Worm (Caenorhabditis elegans) whole organism, L2 larva: Measurements from ENCODE around the gene K02D3.1.

Experiments used
- C34F6.9 ChIP-seq: fragments of 150-350 bp; optimal IDR thresholded peaks from 2 replicates; lab custom pipeline; 2014; ENCODE audit warnings: missing biosample characterization, missing genetic modification characterization
- F13H6.1 ChIP-seq: sonication (generic microtip); optimal IDR thresholded peaks from 2 replicates; lab custom pipeline; 2016; ENCODE audit warnings: missing genetic modification characterization, missing compliant biosample characterization
- R02D3.7 ChIP-seq: fragments of 150-350 bp; optimal IDR thresholded peaks from 2 replicates; lab custom pipeline; 2014; ENCODE audit warnings: missing biosample characterization, missing genetic modification characterization
- Y55F3AM.14 ChIP-seq: fragments of 200-800 bp; sonication (Bioruptor generic); optimal IDR thresholded peaks from 2 replicates; lab custom pipeline; 2018; ENCODE audit warnings: mild to moderate bottlenecking, missing genetic modification characterization, missing compliant biosample characterization
- ZK546.5 ChIP-seq: sonication (generic microtip); optimal IDR thresholded peaks from 2 replicates; lab custom pipeline; 2017; ENCODE audit warnings: missing biosample characterization, missing genetic modification characterization
- alr-1 ChIP-seq: fragments of 150-350 bp; optimal IDR thresholded peaks from 2 replicates; lab custom pipeline; 2014; ENCODE audit warnings: missing biosample characterization, missing genetic modification characterization
- aly-2 ChIP-seq: fragments of 150-350 bp; optimal IDR thresholded peaks from 2 replicates; lab custom pipeline; 2014; ENCODE audit warnings: missing biosample characterization, missing genetic modification characterization
- ama-1 ChIP-seq: fragments of 150-350 bp; optimal IDR thresholded peaks from 2 replicates; lab custom pipeline; 2018; ENCODE audit warnings: inconsistent platforms
- blmp-1 ChIP-seq: sonication (generic microtip); optimal IDR thresholded peaks from 2 replicates; lab custom pipeline; 2017; ENCODE audit warnings: missing genetic modification characterization, mild to moderate bottlenecking, missing compliant biosample characterization, antibody characterized with exemption, moderate library complexity; ENCODE audit not compliant: insufficient read depth
- ceh-16 ChIP-seq: fragments of 150-350 bp; optimal IDR thresholded peaks from 2 replicates; lab custom pipeline; 2014; ENCODE audit warnings: missing biosample characterization, missing genetic modification characterization
- ceh-82 ChIP-seq: fragments of 150-350 bp; optimal IDR thresholded peaks from 2 replicates; lab custom pipeline; 2014; ENCODE audit warnings: missing biosample characterization, missing genetic modification characterization
- crh-2 ChIP-seq: sonication (generic microtip); optimal IDR thresholded peaks from 2 replicates; lab custom pipeline; 2017; ENCODE audit warnings: missing biosample characterization, missing genetic modification characterization
- dmd-4 ChIP-seq: sonication (generic microtip); optimal IDR thresholded peaks from 2 replicates; lab custom pipeline; 2017; ENCODE audit warnings: missing biosample characterization, missing genetic modification characterization
- egl-27 ChIP-seq: sonication (generic microtip); optimal IDR thresholded peaks from 3 replicates; lab custom pipeline; 2017; ENCODE audit warnings: missing biosample characterization, missing genetic modification reagents, missing genetic modification characterization
- elt-1 ChIP-seq: fragments of 150-350 bp; optimal IDR thresholded peaks from 2 replicates; lab custom pipeline; 2014; ENCODE audit warnings: missing biosample characterization, missing genetic modification characterization
- elt-3 ChIP-seq: sonication (generic microtip); optimal IDR thresholded peaks from 2 replicates; lab custom pipeline; 2017; ENCODE audit warnings: missing biosample characterization, missing genetic modification characterization
- fos-1 ChIP-seq: fragments of 150-350 bp; optimal IDR thresholded peaks from 2 replicates; lab custom pipeline; 2014; ENCODE audit warnings: missing biosample characterization, missing genetic modification characterization
- gmeb-1 ChIP-seq: fragments of 150-350 bp; optimal IDR thresholded peaks from 2 replicates; lab custom pipeline; 2014; ENCODE audit warnings: missing biosample characterization, missing genetic modification characterization
- lin-11 ChIP-seq: fragments of 150-350 bp; sonication (generic microtip); optimal IDR thresholded peaks from 2 replicates; lab custom pipeline; 2014; ENCODE audit warnings: missing biosample characterization, missing genetic modification characterization, inconsistent platforms, mixed read lengths
- lin-13 ChIP-seq: fragments of 150-350 bp; optimal IDR thresholded peaks from 2 replicates; lab custom pipeline; 2014; ENCODE audit warnings: missing biosample characterization, missing genetic modification reagents, missing genetic modification characterization
- lin-39 ChIP-seq: fragments of 150-350 bp; optimal IDR thresholded peaks from 2 replicates; lab custom pipeline; 2014; ENCODE audit warnings: missing biosample characterization, missing genetic modification reagents, missing genetic modification characterization
- lsy-2 ChIP-seq, 2 experiments: fragments of 150-350 bp in 1 of 2; sonication (generic microtip) in 1 of 2; optimal IDR thresholded peaks; 2 replicates each; lab custom pipeline; 2014 to 2017; ENCODE audit warnings: missing biosample characterization in 2 of 2, missing genetic modification characterization in 2 of 2
- mab-5 ChIP-seq: fragments of 150-350 bp; optimal IDR thresholded peaks from 2 replicates; lab custom pipeline; 2014; ENCODE audit warnings: missing biosample characterization, missing genetic modification characterization
- mbf-1 ChIP-seq: sonication (generic microtip); optimal IDR thresholded peaks from 2 replicates; lab custom pipeline; 2017; ENCODE audit warnings: missing biosample characterization, missing genetic modification characterization
- mdl-1 ChIP-seq, 2 experiments: fragments of 150-350 bp in 1 of 2; sonication (generic microtip) in 1 of 2; optimal IDR thresholded peaks; 2 replicates each; lab custom pipeline; 2017; ENCODE audit warnings: missing biosample characterization in 2 of 2, missing genetic modification characterization in 2 of 2
- nhr-10 ChIP-seq: sonication (generic microtip); optimal IDR thresholded peaks from 2 replicates; lab custom pipeline; 2017; ENCODE audit warnings: missing biosample characterization, missing genetic modification characterization
- nhr-11 ChIP-seq: fragments of 150-350 bp; optimal IDR thresholded peaks from 2 replicates; lab custom pipeline; 2014; ENCODE audit warnings: missing biosample characterization, missing genetic modification characterization
- nhr-12 ChIP-seq: fragments of 150-350 bp; optimal IDR thresholded peaks from 2 replicates; lab custom pipeline; 2014; ENCODE audit warnings: missing biosample characterization, missing genetic modification characterization
- nhr-129 ChIP-seq: fragments of 150-350 bp; optimal IDR thresholded peaks from 2 replicates; lab custom pipeline; 2014; ENCODE audit warnings: missing biosample characterization, missing genetic modification characterization
- nhr-21 ChIP-seq: fragments of 150-350 bp; optimal IDR thresholded peaks from 2 replicates; lab custom pipeline; 2014; ENCODE audit warnings: missing biosample characterization, missing genetic modification characterization
- nhr-23 ChIP-seq: fragments of 150-350 bp; optimal IDR thresholded peaks from 2 replicates; lab custom pipeline; 2014; ENCODE audit warnings: missing biosample characterization, missing genetic modification reagents, missing genetic modification characterization
- nhr-237 ChIP-seq: fragments of 150-350 bp; optimal IDR thresholded peaks from 2 replicates; lab custom pipeline; 2014; ENCODE audit warnings: missing biosample characterization, missing genetic modification characterization
- nhr-25 ChIP-seq: fragments of 150-350 bp; sonication (generic microtip); optimal IDR thresholded peaks from 3 replicates; lab custom pipeline; 2014; ENCODE audit warnings: missing biosample characterization, missing genetic modification characterization
- nhr-6 ChIP-seq: fragments of 150-350 bp; optimal IDR thresholded peaks from 2 replicates; lab custom pipeline; 2014; ENCODE audit warnings: missing biosample characterization, missing genetic modification characterization
- nhr-77 ChIP-seq: fragments of 150-350 bp; optimal IDR thresholded peaks from 2 replicates; lab custom pipeline; 2014; ENCODE audit warnings: missing biosample characterization, missing genetic modification characterization
- peb-1 ChIP-seq: fragments of 150-350 bp; optimal IDR thresholded peaks from 2 replicates; lab custom pipeline; 2014; ENCODE audit warnings: missing biosample characterization, missing genetic modification characterization
- sem-4 ChIP-seq: fragments of 150-350 bp; optimal IDR thresholded peaks from 2 replicates; lab custom pipeline; 2014; ENCODE audit warnings: missing biosample characterization, missing genetic modification reagents, missing genetic modification characterization
- skn-1 ChIP-seq: sonication (generic microtip); optimal IDR thresholded peaks from 2 replicates; lab custom pipeline; 2017; ENCODE audit warnings: missing biosample characterization, missing genetic modification characterization
- sma-3 ChIP-seq: sonication (generic microtip); optimal IDR thresholded peaks from 2 replicates; lab custom pipeline; 2016; ENCODE audit warnings: missing genetic modification reagents, missing genetic modification characterization, missing compliant biosample characterization
- sma-9 ChIP-seq, 2 experiments: fragments of 150-350 bp in 1 of 2; sonication (generic microtip) in 1 of 2; optimal IDR thresholded peaks; 2 replicates each; lab custom pipeline; 2014 to 2016; ENCODE audit warnings: missing genetic modification characterization in 2 of 2, mild to moderate bottlenecking in 1 of 2, missing biosample characterization in 1 of 2, missing compliant biosample characterization in 1 of 2, missing genetic modification reagents in 1 of 2, moderate library complexity in 1 of 2
- snpc-4 ChIP-seq: fragments of 150-350 bp; optimal IDR thresholded peaks from 2 replicates; lab custom pipeline; 2014; ENCODE audit warnings: missing biosample characterization, missing genetic modification characterization
- unc-39 ChIP-seq: fragments of 150-350 bp; optimal IDR thresholded peaks from 2 replicates; lab custom pipeline; 2014; ENCODE audit warnings: missing biosample characterization, missing genetic modification characterization
- unc-55 ChIP-seq: fragments of 150-350 bp; sonication (generic microtip); optimal IDR thresholded peaks from 3 replicates; lab custom pipeline; 2014; ENCODE audit warnings: missing biosample characterization, missing genetic modification reagents, missing genetic modification characterization
- unc-62 ChIP-seq: fragments of 150-350 bp; optimal IDR thresholded peaks from 2 replicates; lab custom pipeline; 2014; ENCODE audit warnings: missing biosample characterization, missing genetic modification reagents, missing genetic modification characterization
- zag-1 ChIP-seq: fragments of 150-350 bp; optimal IDR thresholded peaks from 2 replicates; lab custom pipeline; 2014; ENCODE audit warnings: missing biosample characterization, missing genetic modification characterization
- ztf-1 ChIP-seq: fragments of 200-800 bp; sonication (Bioruptor generic); conservative IDR thresholded peaks from 2 replicates; pipeline ENCODE4 v1.3.6; 2022; ENCODE audit warnings: missing genetic modification characterization, missing compliant biosample characterization
- ztf-11 ChIP-seq: sonication (generic microtip); optimal IDR thresholded peaks from 2 replicates; lab custom pipeline; 2017; ENCODE audit warnings: missing biosample characterization, missing genetic modification characterization
- ztf-4 ChIP-seq: fragments of 150-350 bp; optimal IDR thresholded peaks from 2 replicates; lab custom pipeline; 2014; ENCODE audit warnings: missing biosample characterization, missing genetic modification characterization

K02D3.1 gene

DNA sequence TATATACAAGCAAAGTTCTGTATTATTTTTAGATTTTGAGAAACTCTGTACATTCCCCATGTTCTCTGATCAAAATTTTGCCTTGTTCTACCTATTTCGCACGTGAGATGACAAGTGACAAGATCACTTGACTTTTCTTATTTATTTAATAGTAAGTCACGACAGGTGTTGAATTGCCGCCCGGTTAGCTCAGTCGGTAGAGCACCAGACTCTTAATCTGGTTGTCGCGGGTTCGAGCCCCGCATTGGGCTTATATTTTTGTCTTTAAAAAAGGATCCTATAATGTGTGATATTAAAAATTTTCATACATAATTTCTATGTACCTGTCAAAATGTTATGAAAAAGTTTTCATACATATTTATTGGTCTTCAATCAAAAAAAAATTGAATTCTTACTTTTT is 8.0 kb downstream of the K02D3.1 start:
- TF ChIP-seq sma-9 (GFP tag; optimal IDR thresholded peaks at IDR 0.05; lab: Kevin White, UChicago), result peak; percentile 17
- TF ChIP-seq sma-9 (tag; optimal IDR thresholded peaks at IDR 0.05; lab: Kevin White, UChicago), result no peak
- TF ChIP-seq gmeb-1 (tag; lab: Kevin White, UChicago), result peak; percentile 12
- peak; percentile 2 for TF ChIP-seq fos-1 (tag; lab: Kevin White, UChicago)
- no peak for TF ChIP-seq sem-4 (tag; lab: Kevin White, UChicago)
- no peak for TF ChIP-seq Y55F3AM.14
- TF ChIP-seq sma-3 (GFP tag; lab: Kevin White, UChicago), result peak; percentile 4
- TF ChIP-seq ztf-4, result no peak

DNA sequence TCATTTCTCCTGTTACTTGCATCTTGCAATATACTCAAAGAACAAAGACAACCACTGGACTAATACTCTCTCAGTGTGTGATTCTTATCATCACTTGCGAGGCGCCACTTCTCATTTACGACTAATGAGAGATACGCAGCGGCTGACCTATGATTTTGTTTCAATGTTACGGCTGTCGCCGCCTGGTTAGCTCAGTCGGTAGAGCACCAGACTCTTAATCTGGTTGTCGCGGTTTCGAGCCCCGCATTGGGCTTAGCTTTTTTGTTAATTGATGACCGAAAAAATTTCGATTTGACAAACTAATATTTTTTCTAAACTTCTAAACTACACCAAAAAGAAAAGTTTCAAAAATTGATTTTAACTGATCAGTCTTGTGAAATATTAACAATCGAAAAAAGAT is 9.6 kb downstream of the K02D3.1 start:
- TF ChIP-seq skn-1 (tag; lab: Kevin White, UChicago) (no peak), lsy-2 (tag; optimal IDR thresholded peaks at IDR 0.05; lab: Kevin White, UChicago) (no peak), ztf-11 (tag; lab: Kevin White, UChicago) (no peak), egl-27 (tag; lab: Kevin White, UChicago) (no peak), sem-4 (tag; lab: Kevin White, UChicago) (no peak), blmp-1 (tag; lab: Kevin White, UChicago) (no peak), unc-62 (GFP tag; lab: Kevin White, UChicago) (no peak), lin-11 (tag; lab: Kevin White, UChicago) (no peak), nhr-10 (tag; lab: Kevin White, UChicago) (no peak), unc-39 (tag; lab: Kevin White, UChicago) (no peak), nhr-23 (tag; lab: Kevin White, UChicago) (no peak), dmd-4 (tag; lab: Kevin White, UChicago) (no peak), ceh-16 (tag; lab: Kevin White, UChicago) (no peak), ama-1 (lab: Kevin White, UChicago) (no peak), alr-1 (tag; lab: Kevin White, UChicago) (no peak), fos-1 (tag; lab: Kevin White, UChicago) (peak; percentile 23), nhr-129 (tag; lab: Kevin White, UChicago) (peak; percentile 33), R02D3.7 (tag; lab: Kevin White, UChicago) (no peak), snpc-4 (tag; lab: Kevin White, UChicago) (no peak), aly-2 (tag; lab: Kevin White, UChicago) (no peak), lin-39 (no peak), ztf-1 (GFP tag; lab: Robert Waterston, UW) (no peak), crh-2 (tag; lab: Kevin White, UChicago) (peak; percentile 38), nhr-237 (tag; lab: Kevin White, UChicago) (no peak), F13H6.1 (no peak), nhr-77 (tag; lab: Kevin White, UChicago) (no peak), Y55F3AM.14 (no peak), nhr-6 (tag; lab: Kevin White, UChicago) (no peak), gmeb-1 (tag; lab: Kevin White, UChicago) (peak; percentile 43), sma-3 (GFP tag; lab: Kevin White, UChicago) (peak; percentile 64), mab-5 (tag; lab: Kevin White, UChicago) (no peak), sma-9 (GFP tag; optimal IDR thresholded peaks at IDR 0.05; lab: Kevin White, UChicago) (peak; percentile 66), sma-9 (tag; optimal IDR thresholded peaks at IDR 0.05; lab: Kevin White, UChicago) (no peak), elt-1 (tag; lab: Kevin White, UChicago) (no peak), ceh-82 (tag; lab: Kevin White, UChicago) (no peak), nhr-12 (no peak), ztf-4 (no peak), nhr-11 (tag; lab: Kevin White, UChicago) (no peak), ZK546.5 (tag; lab: Kevin White, UChicago) (no peak), nhr-21 (tag; lab: Kevin White, UChicago) (peak; percentile 3), nhr-25 (tag; lab: Kevin White, UChicago) (no peak), unc-55 (GFP tag; lab: Kevin White, UChicago) (no peak), peb-1 (tag; lab: Kevin White, UChicago) (no peak), zag-1 (tag; lab: Kevin White, UChicago) (no peak), mbf-1 (tag; lab: Kevin White, UChicago) (no peak), mdl-1 (tag; optimal IDR thresholded peaks at IDR 0.05; lab: Kevin White, UChicago) (no peak), lin-13 (GFP tag; lab: Kevin White, UChicago) (peak; percentile 3), elt-3 (tag; lab: Kevin White, UChicago) (no peak), C34F6.9 (tag; lab: Kevin White, UChicago) (no peak)
